Fruit fly (Drosophila melanogaster): Measurements from ENCODE around the gene CG15571.
A peak's percentile ranks its signal among the peaks of the same experiment; 100 is the strongest.

Gene CG15571

dm6 chrX:4203713-4204447 lies 13.3 kb downstream of the CG15571 start (continued):
- TF ChIP-seq fd64A (GFP tag; optimal IDR thresholded peaks at IDR 0.05), result no peak
- TF ChIP-seq CG7963 (GFP tag; IDR thresholded peaks at IDR 0.05; ENCODE audit: partially characterized antibody), result no peak
- TF ChIP-seq run (tag; optimal IDR thresholded peaks at IDR 0.05), result no peak

DNA sequence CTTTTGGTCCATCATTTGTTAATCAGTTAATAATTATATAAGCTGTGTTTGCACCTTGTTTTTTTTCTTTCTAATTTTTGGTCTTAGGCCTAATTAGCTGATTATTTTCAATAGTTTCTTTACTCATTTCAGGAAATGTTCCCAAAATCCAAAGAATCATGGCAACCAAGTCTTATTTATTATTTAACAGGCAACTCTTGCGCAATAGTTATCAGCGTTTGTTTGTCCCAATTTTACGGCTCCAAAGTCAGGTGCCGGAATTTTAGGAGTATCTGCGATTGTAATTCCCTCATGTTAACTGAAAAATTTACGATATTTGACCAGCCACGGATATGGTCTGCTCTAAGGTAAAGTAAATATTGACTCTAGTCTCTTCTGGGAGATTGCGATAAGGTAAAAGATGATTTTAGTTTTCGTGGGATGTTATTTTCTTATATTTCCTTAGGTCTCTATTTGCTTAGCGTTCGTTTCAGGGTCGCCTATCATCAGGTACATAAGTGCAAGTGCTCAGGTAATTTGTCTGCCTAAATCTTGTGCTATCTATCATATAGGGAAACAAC lies 14.9 kb downstream of the CG15571 start:
- TF ChIP-seq CG18599 (GFP tag; optimal IDR thresholded peaks at IDR 0.05), result peak; percentile 75
- TF ChIP-seq Sry-δ (GFP tag; optimal IDR thresholded peaks at IDR 0.05), result no peak
- peak; percentile 59 for TF ChIP-seq odd (GFP tag; optimal IDR thresholded peaks at IDR 0.05)
- no peak for TF ChIP-seq CG13287 (GFP tag; IDR thresholded peaks at IDR 0.05; ENCODE audit: partially characterized antibody)
- peak; percentile 57 for TF ChIP-seq CG3407 (GFP tag; optimal IDR thresholded peaks at IDR 0.05)
- peak; percentile 52 for TF ChIP-seq sug (tag; optimal IDR thresholded peaks at IDR 0.05)
- TF ChIP-seq CG4820 (GFP tag; optimal IDR thresholded peaks at IDR 0.05), result no peak
- TF ChIP-seq Mes4 (GFP tag; optimal IDR thresholded peaks at IDR 0.05), result no peak
- peak; percentile 63 for TF ChIP-seq caup (GFP tag; optimal IDR thresholded peaks at IDR 0.05; ENCODE audit: severe bottlenecking)
- TF ChIP-seq lab (GFP tag; optimal IDR thresholded peaks at IDR 0.05), result peak; percentile 82
- TF ChIP-seq fd64A (GFP tag; optimal IDR thresholded peaks at IDR 0.05), result peak; percentile 49
- TF ChIP-seq fu2 (GFP tag; optimal IDR thresholded peaks at IDR 0.05), result no peak
- TF ChIP-seq z (GFP tag; IDR thresholded peaks at IDR 0.05), result no peak
- TF ChIP-seq dmrt11E (tag; optimal IDR thresholded peaks at IDR 0.05), result peak; percentile 45
- TF ChIP-seq pfk (GFP tag; optimal IDR thresholded peaks at IDR 0.05), result peak; percentile 54
- no peak for TF ChIP-seq nerfin-2 (GFP tag; IDR thresholded peaks at IDR 0.05; ENCODE audit: partially characterized antibody)
- peak; percentile 37 for TF ChIP-seq CG12659 (GFP tag; optimal IDR thresholded peaks at IDR 0.05)
- peak; percentile 41 for TF ChIP-seq tup (GFP tag; optimal IDR thresholded peaks at IDR 0.05)
- TF ChIP-seq PHDP (tag; optimal IDR thresholded peaks at IDR 0.05), result peak; percentile 27
- peak; percentile 8 for TF ChIP-seq Jarid2 (GFP tag; optimal IDR thresholded peaks at IDR 0.05)
- no peak for TF ChIP-seq Chrac-16 (GFP tag; optimal IDR thresholded peaks at IDR 0.05)
- peak; percentile 43 for TF ChIP-seq CG33213 (GFP tag; optimal IDR thresholded peaks at IDR 0.05)
- TF ChIP-seq gfzf (GFP tag; optimal IDR thresholded peaks at IDR 0.05), result no peak
- no peak for TF ChIP-seq mam (GFP tag; optimal IDR thresholded peaks at IDR 0.05)
- TF ChIP-seq CG17359 (tag; optimal IDR thresholded peaks at IDR 0.05), result peak; percentile 51
- peak; percentile 6 for TF ChIP-seq CG12391 (tag; optimal IDR thresholded peaks at IDR 0.05)
- TF ChIP-seq Ssrp (tag; optimal IDR thresholded peaks at IDR 0.05), result no peak
- no peak for TF ChIP-seq fru (optimal IDR thresholded peaks at IDR 0.05)
- no peak for TF ChIP-seq pb (GFP tag; optimal IDR thresholded peaks at IDR 0.05)
- TF ChIP-seq CG10431 (GFP tag; optimal IDR thresholded peaks at IDR 0.05), result peak; percentile 19
- peak; percentile 44 for TF ChIP-seq pros (GFP tag; optimal IDR thresholded peaks at IDR 0.05)
- no peak for TF ChIP-seq dpn (GFP tag; optimal IDR thresholded peaks at IDR 0.05)
- peak; percentile 25 for TF ChIP-seq gsb-n (tag; optimal IDR thresholded peaks at IDR 0.05)
- TF ChIP-seq ab (GFP tag; optimal IDR thresholded peaks at IDR 0.05), result no peak
- TF ChIP-seq Side (GFP tag; optimal IDR thresholded peaks at IDR 0.05), result peak; percentile 39
- TF ChIP-seq CG9876 (GFP tag; optimal IDR thresholded peaks at IDR 0.05), result no peak
- TF ChIP-seq Nf-YB (GFP tag; optimal IDR thresholded peaks at IDR 0.05), result peak; percentile 39
- no peak for TF ChIP-seq pan (optimal IDR thresholded peaks at IDR 0.05)
- no peak for TF ChIP-seq pan (GFP tag; optimal IDR thresholded peaks at IDR 0.05 in 1 of 2, IDR thresholded peaks at IDR 0.05 in 1 of 2)
- TF ChIP-seq eyg (GFP tag; optimal IDR thresholded peaks at IDR 0.05), result no peak
- TF ChIP-seq Dp (GFP tag; optimal IDR thresholded peaks at IDR 0.05), result no peak
- TF ChIP-seq E2f2 (GFP tag; IDR thresholded peaks at IDR 0.05), result no peak
- TF ChIP-seq Hr78 (GFP tag; optimal IDR thresholded peaks at IDR 0.05), result peak in 1 of 2 experiments; percentile 6
- peak; percentile 52 for TF ChIP-seq CG33557 (GFP tag; optimal IDR thresholded peaks at IDR 0.05)

Data from whole organism, embryonic.